Fruit fly (Drosophila melanogaster): ENCODE data around the gene CG44325.

Gene CG44325

dm6 chrX:9103308-9104185 is 25.2 kb upstream of the CG44325 start, which contains the start of gene CG7766 (continued):
- TF ChIP-seq cato (GFP tag; optimal IDR thresholded peaks at IDR 0.05; ENCODE audit: borderline replicate concordance) (no peak), Sry-δ (GFP tag; optimal IDR thresholded peaks at IDR 0.05) (peak; percentile 5), Sin3A (optimal IDR thresholded peaks at IDR 0.05) (peak; percentile 23), br (optimal IDR thresholded peaks at IDR 0.05) (no peak), CG7928 (GFP tag; optimal IDR thresholded peaks at IDR 0.05) (no peak), CG4404 (GFP tag; IDR thresholded peaks at IDR 0.05) (no peak), YL-1 (GFP tag; optimal IDR thresholded peaks at IDR 0.05) (no peak), CG33213 (GFP tag; optimal IDR thresholded peaks at IDR 0.05) (no peak), dysf (GFP tag; IDR thresholded peaks at IDR 0.05) (no peak), CG2889 (GFP tag; IDR thresholded peaks at IDR 0.05) (no peak), ham (GFP tag; IDR thresholded peaks at IDR 0.05) (no peak), Doc3 (GFP tag; IDR thresholded peaks at IDR 0.05; ENCODE audit: partially characterized antibody) (no peak), CG14860 (GFP tag; IDR thresholded peaks at IDR 0.05; ENCODE audit: partially characterized antibody) (no peak), CG31365 (tag; optimal IDR thresholded peaks at IDR 0.05) (no peak), jing (GFP tag; optimal IDR thresholded peaks at IDR 0.05) (no peak), grn (GFP tag; optimal IDR thresholded peaks at IDR 0.05) (no peak), CG9727 (GFP tag; optimal IDR thresholded peaks at IDR 0.05) (no peak), CG33557 (GFP tag; optimal IDR thresholded peaks at IDR 0.05) (no peak), wdn (GFP tag; IDR thresholded peaks at IDR 0.05) (no peak), CG34422 (GFP tag; IDR thresholded peaks at IDR 0.05) (0 out of 3 replicates have a peak, but pooled peaks have one; percentile 12), Pdp1 (GFP tag; optimal IDR thresholded peaks at IDR 0.05) (peak in 1 of 2 experiments; percentile 92), CG10654 (GFP tag; optimal IDR thresholded peaks at IDR 0.05) (no peak), CG30020 (tag; optimal IDR thresholded peaks at IDR 0.05) (no peak), wor (GFP tag; IDR thresholded peaks at IDR 0.05) (no peak), CG1832 (GFP tag; optimal IDR thresholded peaks at IDR 0.05) (no peak), Dp (GFP tag; optimal IDR thresholded peaks at IDR 0.05) (peak; percentile 73), NFAT (GFP tag; IDR thresholded peaks at IDR 0.05) (no peak), HmgD (GFP tag; optimal IDR thresholded peaks at IDR 0.05) (no peak), repo (GFP tag; optimal IDR thresholded peaks at IDR 0.05) (no peak), stwl (tag; optimal IDR thresholded peaks at IDR 0.05) (peak; percentile 25), CG5953 (GFP tag; IDR thresholded peaks at IDR 0.05) (no peak), sisA (GFP tag; IDR thresholded peaks at IDR 0.05) (no peak), CG8290 (GFP tag; optimal IDR thresholded peaks at IDR 0.05) (no peak), CG8290 (tag; optimal IDR thresholded peaks at IDR 0.05) (no peak), Eip74EF (GFP tag; optimal IDR thresholded peaks at IDR 0.05) (no peak), Hey (tag; optimal IDR thresholded peaks at IDR 0.05) (no peak), CG16863 (GFP tag; optimal IDR thresholded peaks at IDR 0.05) (no peak), Drgx (GFP tag; IDR thresholded peaks at IDR 0.05) (no peak), CG9797 (GFP tag; optimal IDR thresholded peaks at IDR 0.05) (peak; percentile 69), Gsc (GFP tag; IDR thresholded peaks at IDR 0.05) (no peak), CG13287 (GFP tag; IDR thresholded peaks at IDR 0.05; ENCODE audit: partially characterized antibody) (0 out of 2 replicates have a peak, but pooled peaks have one; percentile 11), aop (GFP tag; IDR thresholded peaks at IDR 0.05) (no peak), gcm (GFP tag; optimal IDR thresholded peaks at IDR 0.05) (no peak), D19B (GFP tag; optimal IDR thresholded peaks at IDR 0.05) (no peak), sens (GFP tag) (peak; percentile 59), btn (GFP tag; optimal IDR thresholded peaks at IDR 0.05) (no peak), crp (GFP tag; optimal IDR thresholded peaks at IDR 0.05) (no peak), Vsx1 (GFP tag; optimal IDR thresholded peaks at IDR 0.05) (no peak), CG9437 (GFP tag; optimal IDR thresholded peaks at IDR 0.05) (peak; percentile 26), pfk (GFP tag; optimal IDR thresholded peaks at IDR 0.05) (no peak)

All from whole organism, embryonic.